Fruit fly (Drosophila melanogaster): ENCODE results near the gene CG43117.
A peak's percentile ranks its signal among the peaks of the same experiment; 100 is the strongest.

Gene CG43117

DNA sequence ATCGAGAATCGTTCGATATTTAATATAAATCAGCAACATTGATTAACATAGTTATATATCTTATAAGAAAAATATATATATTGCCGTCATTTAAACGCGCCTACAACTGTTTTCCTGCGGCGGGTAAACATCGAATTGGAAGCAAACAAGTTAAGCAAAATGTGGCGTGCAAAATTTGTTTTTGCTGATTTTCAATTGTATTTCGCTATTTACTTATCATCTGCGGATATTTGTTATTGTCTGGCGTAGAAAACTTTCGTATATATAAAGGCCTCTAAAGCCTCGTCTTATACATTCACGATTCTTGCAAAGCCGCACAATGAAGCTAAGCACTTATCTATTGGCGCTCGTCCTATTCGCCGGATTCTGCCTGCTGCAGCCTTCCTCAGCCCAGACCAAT lies at the start of gene CG43117:
TSS of gene CG43117 (plus strand) at position 301 of the 400 bp plus-strand sequence.
- no peak for TF ChIP-seq salr (GFP tag; optimal IDR thresholded peaks at IDR 0.05)
- TF ChIP-seq Smox (GFP tag; optimal IDR thresholded peaks at IDR 0.05) = no peak
- no peak for TF ChIP-seq achi (GFP tag; optimal IDR thresholded peaks at IDR 0.05)
- TF ChIP-seq CG11902 (GFP tag; optimal IDR thresholded peaks at IDR 0.05) = no peak
- no peak for TF ChIP-seq Gug (GFP tag; IDR thresholded peaks at IDR 0.05)
- no peak for TF ChIP-seq eg (GFP tag; IDR thresholded peaks at IDR 0.05)
- no peak for TF ChIP-seq Hr4 (GFP tag; optimal IDR thresholded peaks at IDR 0.05)
- TF ChIP-seq CG6808 (GFP tag; optimal IDR thresholded peaks at IDR 0.05) = no peak
- TF ChIP-seq CG4318 (GFP tag; optimal IDR thresholded peaks at IDR 0.05) = no peak
- TF ChIP-seq Hr39 (GFP tag; optimal IDR thresholded peaks at IDR 0.05) = no peak
- no peak for TF ChIP-seq dac (GFP tag; optimal IDR thresholded peaks at IDR 0.05)
- TF ChIP-seq CG8119 (GFP tag; IDR thresholded peaks at IDR 0.05) = no peak
- TF ChIP-seq CG6792 (GFP tag; optimal IDR thresholded peaks at IDR 0.05) = no peak

DNA sequence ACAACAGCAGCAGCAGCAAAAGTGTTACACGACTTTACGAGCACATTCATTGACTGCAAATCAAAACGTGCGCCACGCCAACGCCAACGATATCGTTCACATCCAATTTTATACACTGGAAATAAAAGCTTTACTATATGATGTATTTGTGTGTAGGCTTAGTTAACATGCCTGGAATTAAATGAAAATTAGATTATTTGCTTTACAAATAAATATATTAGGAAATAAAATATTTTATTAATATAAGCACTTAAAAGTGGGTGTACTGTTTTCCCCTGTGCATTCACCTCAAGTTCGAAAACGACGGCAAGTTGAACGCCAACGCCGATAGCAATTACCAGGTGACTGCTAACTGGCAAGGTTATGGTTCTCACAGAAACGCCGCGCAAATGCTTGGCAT lies 44.8 kb upstream of the CG43117 start:
- TF ChIP-seq Sox102F (GFP tag; optimal IDR thresholded peaks at IDR 0.05) (no peak), eg (GFP tag; IDR thresholded peaks at IDR 0.05) (peak; percentile 84), topi (GFP tag; optimal IDR thresholded peaks at IDR 0.05) (no peak), svp (GFP tag) (no peak), CG6163 (GFP tag; IDR thresholded peaks at IDR 0.05) (peak; percentile 49; the same call in 1 of the 3 replicates), CG11294 (GFP tag; IDR thresholded peaks at IDR 0.05) (peak; percentile 67), acj6 (GFP tag; optimal IDR thresholded peaks at IDR 0.05) (no peak), CG10669 (GFP tag; optimal IDR thresholded peaks at IDR 0.05) (no peak), CG15336 (GFP tag; IDR thresholded peaks at IDR 0.05) (no peak), vri (GFP tag; optimal IDR thresholded peaks at IDR 0.05) (no peak), fd59A (GFP tag; optimal IDR thresholded peaks at IDR 0.05) (no peak), CG6276 (GFP tag; optimal IDR thresholded peaks at IDR 0.05) (peak; percentile 24), Gug (GFP tag; IDR thresholded peaks at IDR 0.05) (peak; percentile 50), CG32006 (GFP tag; optimal IDR thresholded peaks at IDR 0.05) (peak; percentile 10), salr (GFP tag; optimal IDR thresholded peaks at IDR 0.05) (no peak), Eip78C (GFP tag) (peak; percentile 63)

DNA sequence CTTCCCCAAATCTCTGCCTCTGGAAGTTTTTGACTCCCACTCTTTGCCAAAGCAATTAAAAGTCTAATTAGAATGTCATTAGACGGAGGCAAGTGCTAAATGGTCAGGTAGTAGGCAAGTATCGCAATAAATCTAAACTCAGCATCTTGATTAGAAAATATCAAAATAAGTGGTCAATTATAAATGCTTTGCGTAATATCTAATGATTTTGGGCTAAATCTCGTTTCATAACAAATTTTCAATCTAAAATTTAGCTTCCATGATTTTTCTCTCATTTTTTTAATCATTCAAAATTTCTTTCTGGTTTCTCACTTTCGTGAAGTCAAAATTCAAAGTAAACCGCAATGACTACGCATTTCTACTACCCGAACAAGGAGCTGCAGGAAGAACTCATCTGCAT lies 40.8 kb upstream of the CG43117 start, which contains the start of gene Ald2:
TSS of gene Ald2 (plus strand) at position 301 of the 400 bp plus-strand sequence.
- TF ChIP-seq Met (GFP tag; optimal IDR thresholded peaks at IDR 0.05) (no peak), svp (GFP tag) (peak; percentile 13), CG6792 (GFP tag; optimal IDR thresholded peaks at IDR 0.05) (no peak), CG10669 (GFP tag; optimal IDR thresholded peaks at IDR 0.05) (no peak)

DNA sequence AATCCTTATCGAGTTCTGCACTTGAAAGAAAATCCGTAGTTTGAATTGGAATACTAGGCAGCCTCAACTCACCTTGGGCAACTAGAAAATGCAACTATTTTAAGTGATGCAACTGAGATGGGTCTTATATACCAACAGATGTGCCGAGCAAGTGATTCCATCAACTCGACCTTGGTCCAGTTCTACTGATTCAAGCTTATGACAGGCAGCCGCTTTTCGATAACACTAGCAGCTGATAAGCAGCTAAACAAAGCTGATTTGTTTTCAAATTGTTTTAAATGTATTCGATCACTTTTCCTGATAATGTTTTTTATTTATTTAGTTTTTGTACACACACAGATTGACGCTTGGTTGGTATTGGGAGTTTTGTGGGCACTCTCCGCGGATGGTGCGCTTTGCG lies 29.6 kb upstream of the CG43117 start, which contains the start of gene CG6503:
TSS of gene CG6503 (minus strand) at position 101 of the 400 bp plus-strand sequence.
- no peak for TF ChIP-seq fkh (GFP tag; optimal IDR thresholded peaks at IDR 0.05)
- TF ChIP-seq ss (GFP tag; optimal IDR thresholded peaks at IDR 0.05) = no peak
- TF ChIP-seq svp (GFP tag) = peak; percentile 44

DNA sequence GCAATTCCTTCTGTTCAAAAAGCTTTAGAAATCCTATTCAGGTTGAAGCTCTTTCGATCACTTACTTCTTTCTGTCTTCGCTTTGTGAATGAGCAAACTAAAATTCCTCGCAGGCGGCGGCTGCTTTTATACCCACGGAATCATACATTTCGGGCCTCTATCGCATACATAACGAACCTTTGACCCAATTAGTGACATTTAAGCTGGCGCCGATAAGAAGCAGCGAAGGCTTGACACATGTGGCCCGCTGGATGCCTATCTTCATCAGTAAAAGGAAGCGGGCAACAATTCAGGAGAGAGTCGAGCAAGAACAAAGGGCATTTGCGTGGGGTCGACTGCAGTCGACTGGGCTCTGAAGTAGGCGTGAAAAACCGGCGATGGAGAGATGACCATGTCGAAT lies 28.9 kb upstream of the CG43117 start, which contains the start of gene CG34291:
TSS of gene CG34291 (minus strand) at position 101 of the 400 bp plus-strand sequence.
- TF ChIP-seq Eip93F (GFP tag; optimal IDR thresholded peaks at IDR 0.05) (no peak), CG16779 (tag; optimal IDR thresholded peaks at IDR 0.05) (no peak), svp (GFP tag) (peak; percentile 77)

DNA sequence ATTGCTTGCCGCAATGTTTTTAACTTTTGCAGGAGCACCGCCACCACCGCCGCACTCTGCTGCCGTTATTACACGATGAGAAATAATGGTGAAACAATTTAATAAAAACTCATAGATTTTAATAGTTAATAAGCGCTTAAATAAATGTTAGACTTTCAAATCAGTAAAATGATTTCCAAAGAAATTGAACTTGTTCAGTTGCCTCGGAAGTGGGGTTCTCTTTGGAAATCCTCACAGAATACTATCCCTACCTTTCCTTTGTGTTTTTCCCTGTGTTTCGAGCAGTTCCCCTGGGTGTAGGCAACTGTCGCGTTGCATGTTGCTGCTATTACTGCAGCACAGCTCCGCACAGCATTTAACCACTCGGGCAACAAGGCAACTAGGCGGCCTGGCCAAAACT lies 26.4 kb upstream of the CG43117 start:
- TF ChIP-seq Eip75B (GFP tag; optimal IDR thresholded peaks at IDR 0.05) (peak; percentile 36), dsx (GFP tag; optimal IDR thresholded peaks at IDR 0.05; ENCODE audit: poor library complexity, severe bottlenecking) (no peak), CG32006 (GFP tag; optimal IDR thresholded peaks at IDR 0.05) (peak; percentile 65), Smox (GFP tag; optimal IDR thresholded peaks at IDR 0.05) (peak; percentile 5), CG8319 (GFP tag; optimal IDR thresholded peaks at IDR 0.05) (no peak), CG3032 (tag; optimal IDR thresholded peaks at IDR 0.05) (peak; percentile 16), CG8632 (GFP tag; optimal IDR thresholded peaks at IDR 0.05) (peak; percentile 5), svp (GFP tag) (peak; percentile 66), Blimp-1 (GFP tag; optimal IDR thresholded peaks at IDR 0.05) (no peak), CG6276 (GFP tag; optimal IDR thresholded peaks at IDR 0.05) (peak; percentile 26), CG6163 (GFP tag; IDR thresholded peaks at IDR 0.05) (no peak), lz (GFP tag; optimal IDR thresholded peaks at IDR 0.05) (peak; percentile 24), CG6808 (GFP tag; optimal IDR thresholded peaks at IDR 0.05) (peak; percentile 19), CG1621 (tag; optimal IDR thresholded peaks at IDR 0.05) (no peak), CG11294 (GFP tag; IDR thresholded peaks at IDR 0.05) (no peak), fd59A (GFP tag; optimal IDR thresholded peaks at IDR 0.05) (peak; percentile 19), Gug (GFP tag; IDR thresholded peaks at IDR 0.05) (no peak), eg (GFP tag; IDR thresholded peaks at IDR 0.05) (0 out of 3 replicates have a peak, but pooled peaks have one; percentile 26), CG16779 (tag; optimal IDR thresholded peaks at IDR 0.05) (no peak), CG3919 (GFP tag; optimal IDR thresholded peaks at IDR 0.05) (peak; percentile 58), Sox102F (GFP tag; optimal IDR thresholded peaks at IDR 0.05) (no peak)
